Fruit fly (Drosophila melanogaster): Measurements from ENCODE around the gene Cpr76Bd.

Gene Cpr76Bd

DNA sequence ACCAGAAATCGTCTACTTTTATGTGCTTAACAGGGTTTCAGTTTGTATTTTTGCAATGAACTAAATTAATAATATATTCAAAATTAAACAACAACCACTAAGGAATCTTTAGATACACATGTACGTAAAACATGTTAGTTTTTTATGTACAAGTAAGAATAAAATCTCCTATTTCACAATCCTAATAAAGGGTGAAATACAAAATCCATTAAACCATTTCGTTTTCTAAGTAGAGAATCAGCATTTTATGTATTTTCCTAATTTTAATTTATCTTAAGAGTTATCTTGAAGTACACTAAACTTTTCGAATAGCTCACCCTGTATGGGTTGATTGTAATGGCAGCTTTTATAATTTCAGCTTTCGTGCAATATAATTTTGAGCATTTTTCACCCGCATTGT is 29.2 kb downstream of the Cpr76Bd start (continued):
- TF ChIP-seq CG3726 (GFP tag; IDR thresholded peaks at IDR 0.05) (no peak), CG16779 (GFP tag; IDR thresholded peaks at IDR 0.05) (no peak), wdn (GFP tag; IDR thresholded peaks at IDR 0.05) (no peak), Tbp (GFP tag; optimal IDR thresholded peaks at IDR 0.05) (no peak), tup (GFP tag; optimal IDR thresholded peaks at IDR 0.05) (no peak), jing (GFP tag; optimal IDR thresholded peaks at IDR 0.05) (no peak), bcd (GFP tag; optimal IDR thresholded peaks at IDR 0.05) (no peak), CG3065 (GFP tag; optimal IDR thresholded peaks at IDR 0.05) (no peak), Vsx1 (GFP tag; optimal IDR thresholded peaks at IDR 0.05) (no peak), usp (GFP tag; optimal IDR thresholded peaks at IDR 0.05) (no peak), ranshi (GFP tag; IDR thresholded peaks at IDR 0.05) (no peak), p53 (GFP tag; optimal IDR thresholded peaks at IDR 0.05) (no peak), CG34224 (GFP tag; IDR thresholded peaks at IDR 0.05; ENCODE audit: partially characterized antibody) (no peak), sim (GFP tag; IDR thresholded peaks at IDR 0.05) (no peak), CG16813 (GFP tag; IDR thresholded peaks at IDR 0.05; ENCODE audit: partially characterized antibody) (no peak), gsb-n (tag; optimal IDR thresholded peaks at IDR 0.05) (no peak), CG4854 (GFP tag; optimal IDR thresholded peaks at IDR 0.05) (no peak), CG14667 (GFP tag; IDR thresholded peaks at IDR 0.05) (no peak), CG5245 (GFP tag; optimal IDR thresholded peaks at IDR 0.05) (no peak), lab (GFP tag; optimal IDR thresholded peaks at IDR 0.05) (peak; percentile 62), ind (GFP tag; optimal IDR thresholded peaks at IDR 0.05) (no peak), NK7.1 (GFP tag; optimal IDR thresholded peaks at IDR 0.05) (no peak), pan (optimal IDR thresholded peaks at IDR 0.05) (no peak), pan (GFP tag; optimal IDR thresholded peaks at IDR 0.05 in 1 of 2, IDR thresholded peaks at IDR 0.05 in 1 of 2) (peak in 1 of 2 experiments; percentile 36), CG12744 (GFP tag; optimal IDR thresholded peaks at IDR 0.05) (no peak), CG13624 (GFP tag; optimal IDR thresholded peaks at IDR 0.05) (no peak), NC2α (GFP tag; optimal IDR thresholded peaks at IDR 0.05) (no peak), mam (GFP tag; optimal IDR thresholded peaks at IDR 0.05) (peak; percentile 32), tll (GFP tag; optimal IDR thresholded peaks at IDR 0.05) (no peak), corto (GFP tag; optimal IDR thresholded peaks at IDR 0.05) (no peak), stwl (tag; optimal IDR thresholded peaks at IDR 0.05) (no peak), vvl (GFP tag; IDR thresholded peaks at IDR 0.05) (no peak), pnt (GFP tag; optimal IDR thresholded peaks at IDR 0.05) (no peak), Dad (GFP tag; optimal IDR thresholded peaks at IDR 0.05) (no peak), ERR (GFP tag; optimal IDR thresholded peaks at IDR 0.05) (no peak), slbo (GFP tag; IDR thresholded peaks at IDR 0.05) (peak; percentile 23), CG13894 (tag; optimal IDR thresholded peaks at IDR 0.05) (no peak), B-H2 (GFP tag; optimal IDR thresholded peaks at IDR 0.05) (no peak), kah (GFP tag; optimal IDR thresholded peaks at IDR 0.05) (no peak), CG11247 (GFP tag; IDR thresholded peaks at IDR 0.05) (no peak), Gug (GFP tag; IDR thresholded peaks at IDR 0.05) (no peak), Antp (GFP tag; optimal IDR thresholded peaks at IDR 0.05) (no peak), dan (GFP tag; IDR thresholded peaks at IDR 0.05) (no peak), trh (GFP tag; optimal IDR thresholded peaks at IDR 0.05) (no peak), D (optimal IDR thresholded peaks at IDR 0.05) (no peak), D (GFP tag; optimal IDR thresholded peaks at IDR 0.05) (no peak), crc (GFP tag; optimal IDR thresholded peaks at IDR 0.05) (no peak), nau (GFP tag; optimal IDR thresholded peaks at IDR 0.05) (no peak), phol (tag; optimal IDR thresholded peaks at IDR 0.05) (peak; percentile 19), lola (GFP tag; optimal IDR thresholded peaks at IDR 0.05) (no peak), Myb (GFP tag; optimal IDR thresholded peaks at IDR 0.05) (no peak), CG15073 (GFP tag; optimal IDR thresholded peaks at IDR 0.05) (no peak), Bgb (GFP tag; IDR thresholded peaks at IDR 0.05; ENCODE audit: partially characterized antibody) (no peak)
